Fruit fly (Drosophila melanogaster): ENCODE data around the gene CG10428.

Gene CG10428

dm6 chr2L:18944175-18945012 lies 4.3 kb upstream of the CG10428 start (continued):
- TF ChIP-seq mam (GFP tag; optimal IDR thresholded peaks at IDR 0.05): no peak
- TF ChIP-seq MBD-R2 (GFP tag; IDR thresholded peaks at IDR 0.05): no peak
- no peak for TF ChIP-seq CG9876 (GFP tag; optimal IDR thresholded peaks at IDR 0.05)
- TF ChIP-seq Hey (tag; optimal IDR thresholded peaks at IDR 0.05): no peak
- TF ChIP-seq disco-r (GFP tag; optimal IDR thresholded peaks at IDR 0.05): no peak
- TF ChIP-seq cato (GFP tag; optimal IDR thresholded peaks at IDR 0.05; ENCODE audit: borderline replicate concordance): no peak
- peak; percentile 65 for TF ChIP-seq oc (tag; optimal IDR thresholded peaks at IDR 0.05)
- peak; percentile 67 for TF ChIP-seq CG5180 (GFP tag; optimal IDR thresholded peaks at IDR 0.05)
- TF ChIP-seq ro (GFP tag; IDR thresholded peaks at IDR 0.05): no peak
- TF ChIP-seq ac (GFP tag; optimal IDR thresholded peaks at IDR 0.05): no peak
- TF ChIP-seq hbn (GFP tag; IDR thresholded peaks at IDR 0.05; ENCODE audit: partially characterized antibody): no peak
- no peak for TF ChIP-seq prd (optimal IDR thresholded peaks at IDR 0.05)
- TF ChIP-seq prd (GFP tag; IDR thresholded peaks at IDR 0.05): no peak
- peak; percentile 21 for TF ChIP-seq CG6813 (GFP tag; optimal IDR thresholded peaks at IDR 0.05)
- no peak for TF ChIP-seq ATbp (GFP tag; optimal IDR thresholded peaks at IDR 0.05)
- no peak for TF ChIP-seq lmd (GFP tag; IDR thresholded peaks at IDR 0.05)
- TF ChIP-seq Trl (optimal IDR thresholded peaks at IDR 0.05): no peak
- no peak for TF ChIP-seq Trl (GFP tag; optimal IDR thresholded peaks at IDR 0.05)
- TF ChIP-seq CG15696 (tag; optimal IDR thresholded peaks at IDR 0.05): no peak
- TF ChIP-seq unc-4 (GFP tag; IDR thresholded peaks at IDR 0.05; ENCODE audit: partially characterized antibody): no peak
- TF ChIP-seq Drgx (GFP tag; IDR thresholded peaks at IDR 0.05): no peak
- TF ChIP-seq CG10543 (GFP tag; optimal IDR thresholded peaks at IDR 0.05): peak; percentile 82
- TF ChIP-seq CG8944 (GFP tag; optimal IDR thresholded peaks at IDR 0.05): no peak
- no peak for TF ChIP-seq pb (GFP tag; optimal IDR thresholded peaks at IDR 0.05)
- TF ChIP-seq CG11085 (GFP tag; IDR thresholded peaks at IDR 0.05): no peak
- TF ChIP-seq lov (optimal IDR thresholded peaks at IDR 0.05): no peak
- TF ChIP-seq lov (GFP tag; IDR thresholded peaks at IDR 0.05): no peak
- TF ChIP-seq Asciz (GFP tag; optimal IDR thresholded peaks at IDR 0.05): no peak
- TF ChIP-seq CG12391 (tag; optimal IDR thresholded peaks at IDR 0.05): no peak
- peak; percentile 27 for TF ChIP-seq CG11504 (tag; optimal IDR thresholded peaks at IDR 0.05)
- TF ChIP-seq CG16863 (GFP tag; optimal IDR thresholded peaks at IDR 0.05): no peak
- peak; percentile 37 for TF ChIP-seq D (optimal IDR thresholded peaks at IDR 0.05)
- TF ChIP-seq D (GFP tag; optimal IDR thresholded peaks at IDR 0.05): no peak
- TF ChIP-seq CG18011 (GFP tag; optimal IDR thresholded peaks at IDR 0.05): no peak
- peak; percentile 0 for TF ChIP-seq CG2712 (tag; optimal IDR thresholded peaks at IDR 0.05)
- no peak for TF ChIP-seq MESR4 (GFP tag; optimal IDR thresholded peaks at IDR 0.05)
- TF ChIP-seq CG3838 (GFP tag; optimal IDR thresholded peaks at IDR 0.05): peak; percentile 99
- TF ChIP-seq knrl (GFP tag; IDR thresholded peaks at IDR 0.05; ENCODE audit: partially characterized antibody): no peak
- no peak for TF ChIP-seq CG5245 (GFP tag; optimal IDR thresholded peaks at IDR 0.05)
- TF ChIP-seq D19A (tag; optimal IDR thresholded peaks at IDR 0.05): peak; percentile 23
- peak; percentile 40 for TF ChIP-seq exex (tag; optimal IDR thresholded peaks at IDR 0.05)
- peak; percentile 42 for TF ChIP-seq bigmax (GFP tag; optimal IDR thresholded peaks at IDR 0.05)
- no peak for TF ChIP-seq bbx (GFP tag; IDR thresholded peaks at IDR 0.05; ENCODE audit: partially characterized antibody)
- TF ChIP-seq bcd (GFP tag; optimal IDR thresholded peaks at IDR 0.05): no peak
- no peak for TF ChIP-seq CG11247 (GFP tag; IDR thresholded peaks at IDR 0.05)
- TF ChIP-seq CG34422 (GFP tag; IDR thresholded peaks at IDR 0.05): no peak
- TF ChIP-seq Ets97D (GFP tag; optimal IDR thresholded peaks at IDR 0.05): peak; percentile 45
- no peak for TF ChIP-seq zen (tag; optimal IDR thresholded peaks at IDR 0.05)
- peak; percentile 100 for TF ChIP-seq pros (GFP tag; optimal IDR thresholded peaks at IDR 0.05)
- peak in 1 of 2 experiments; percentile 48 for TF ChIP-seq tll (GFP tag; optimal IDR thresholded peaks at IDR 0.05)
